Fruit fly (Drosophila melanogaster) S2 (cell line): ENCODE data around the gene CG8301.

Experiments
- CG8478 ChIP-seq: fragments of >200 bp; optimal IDR thresholded peaks from 2 replicates; lab custom pipeline; 2018
- CTCF ChIP-seq, 2 experiments: fragments of >200 bp; optimal IDR thresholded peaks; 2 replicates each; lab custom pipeline; 2018

- TF ChIP-seq CG8478 (lab: Kevin White, UChicago) (no peak), CTCF (optimal IDR thresholded peaks at IDR 0.05; lab: Kevin White, UChicago) (no peak)
Observed at dm6 chr3R:9561121-9561520, 20.0 kb upstream of the CG8301 start.
